Worm (Caenorhabditis elegans) whole organism, young adult: ENCODE results near the gene F53A10.2.

ENCODE experiments used
- F33H1.4 ChIP-seq: fragments of 200-800 bp; sonication (Bioruptor generic); IDR thresholded peaks from 2 replicates; pipeline ENCODE4 v1.3.6; 2022; ENCODE audit warnings: missing genetic modification reagents, missing genetic modification characterization, missing compliant biosample characterization
- Y67H2A.10 ChIP-seq: fragments of 200-800 bp; sonication (Bioruptor generic); conservative IDR thresholded peaks from 2 replicates; pipeline ENCODE4 v1.3.6; 2022; ENCODE audit warnings: missing genetic modification reagents, missing genetic modification characterization, missing compliant biosample characterization
- ama-1 ChIP-seq, 3 experiments: fragments of 150-350 bp in 1 of 3; sonication (generic microtip) in 2 of 3; optimal IDR thresholded peaks; 2 replicates each; lab custom pipeline; 2014 to 2018; ENCODE audit warnings: missing biosample characterization in 2 of 3, missing genetic modification characterization in 2 of 3, missing genetic modification reagents in 2 of 3
- aptf-3 ChIP-seq: fragments of 200-800 bp; sonication (Bioruptor generic); IDR thresholded peaks from 2 replicates; pipeline ENCODE4 v1.3.6; 2022; ENCODE audit warnings: missing genetic modification characterization, missing compliant biosample characterization
- ceh-27 ChIP-seq: fragments of 200-800 bp; sonication (Bioruptor generic); optimal IDR thresholded peaks from 2 replicates; lab custom pipeline; 2018; ENCODE audit warnings: mild to moderate bottlenecking, missing genetic modification characterization, moderate library complexity, missing compliant biosample characterization
- dox-1 ChIP-seq: fragments of 200-800 bp; sonication (Bioruptor generic); IDR thresholded peaks from 2 replicates; pipeline ENCODE4 v1.3.6; 2022; ENCODE audit warnings: missing genetic modification reagents, missing genetic modification characterization, missing compliant biosample characterization
- hmg-1.2 ChIP-seq: fragments of 200-800 bp; sonication (Bioruptor generic); IDR thresholded peaks from 2 replicates; pipeline ENCODE4 v1.3.6; 2022; ENCODE audit warnings: missing genetic modification reagents, missing genetic modification characterization, missing compliant biosample characterization
- mel-28 ChIP-seq: sonication (generic microtip); optimal IDR thresholded peaks from 2 replicates; lab custom pipeline; 2016; ENCODE audit warnings: borderline replicate concordance, mild to moderate bottlenecking, missing genetic modification characterization, missing compliant biosample characterization
- nhr-120 ChIP-seq: fragments of 200-800 bp; sonication (Bioruptor generic); IDR thresholded peaks from 2 replicates; pipeline ENCODE4 v1.3.6; 2022; ENCODE audit warnings: missing genetic modification characterization, missing compliant biosample characterization
- sdz-38 ChIP-seq: sonication (generic microtip); optimal IDR thresholded peaks from 2 replicates; lab custom pipeline; 2016; ENCODE audit warnings: missing genotype, missing genetic modification characterization, missing compliant biosample characterization
- snpc-4 ChIP-seq, 5 experiments: fragments of 150-350 bp in 1 of 5; sonication (generic microtip) in 4 of 5; optimal IDR thresholded peaks; 2 replicates each; lab custom pipeline; 2014 to 2018; ENCODE audit warnings: missing genetic modification characterization in 5 of 5, missing biosample characterization in 3 of 5, antibody characterized with exemption in 2 of 5, mild to moderate bottlenecking in 2 of 5, missing compliant biosample characterization in 2 of 5, missing genotype in 2 of 5, moderate library complexity in 2 of 5, missing genetic modification reagents in 1 of 5
- unc-62 ChIP-seq: fragments of 150-350 bp; optimal IDR thresholded peaks from 2 replicates; lab custom pipeline; 2014; ENCODE audit warnings: missing biosample characterization, missing genetic modification reagents, missing genetic modification characterization

DNA sequence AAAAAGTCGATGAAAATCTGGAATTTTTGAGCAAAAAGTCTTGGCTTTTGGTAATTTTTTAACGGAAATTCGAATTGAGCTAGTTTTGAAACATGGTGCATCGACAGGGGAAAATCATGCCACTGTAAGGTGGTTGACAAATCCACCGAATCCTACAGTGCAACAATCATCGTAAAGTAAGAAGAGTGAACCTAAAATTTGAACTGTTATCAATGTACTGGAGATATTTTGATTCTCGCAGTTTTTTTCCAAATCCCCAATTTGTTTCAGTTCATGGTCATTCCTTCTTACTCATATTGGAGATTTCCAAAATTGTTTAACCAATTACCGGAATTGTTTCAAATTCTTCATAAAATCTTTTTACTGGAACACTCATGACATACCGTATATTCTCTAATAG, 44.4 kb upstream of the F53A10.2 start:
- TF ChIP-seq snpc-4 (GFP tag; optimal IDR thresholded peaks at IDR 0.05; lab: Kevin White, UChicago) (no peak), snpc-4 (tag; optimal IDR thresholded peaks at IDR 0.05; lab: Kevin White, UChicago) (no peak), F33H1.4 (no peak), Y67H2A.10 (no peak), mel-28 (no peak), unc-62 (no peak), dox-1 (no peak), nhr-120 (GFP tag; lab: Robert Waterston, UW) (no peak), sdz-38 (tag; lab: Kevin White, UChicago) (no peak), ceh-27 (GFP tag; lab: Kevin White, UChicago) (no peak), ama-1 (optimal IDR thresholded peaks at IDR 0.05; lab: Kevin White, UChicago) (no peak), ama-1 (GFP tag; optimal IDR thresholded peaks at IDR 0.05; lab: Kevin White, UChicago) (no peak), aptf-3 (GFP tag; lab: Robert Waterston, UW) (no peak), hmg-1.2 (no peak)
